Worm (Caenorhabditis elegans) whole organism, young adult: ENCODE data around the gene npr-12.

ENCODE experiments used
- ama-1 ChIP-seq, 3 experiments: fragments of 150-350 bp in 1 of 3; sonication (generic microtip) in 2 of 3; optimal IDR thresholded peaks; 2 replicates each; lab custom pipeline; 2014 to 2018; ENCODE audit warnings: missing biosample characterization in 2 of 3, missing genetic modification characterization in 2 of 3, missing genetic modification reagents in 2 of 3
- aptf-3 ChIP-seq: fragments of 200-800 bp; sonication (Bioruptor generic); IDR thresholded peaks from 2 replicates; pipeline ENCODE4 v1.3.6; 2022; ENCODE audit warnings: missing genetic modification characterization, missing compliant biosample characterization
- athp-1 ChIP-seq: sonication (generic microtip); optimal IDR thresholded peaks from 2 replicates; lab custom pipeline; 2017; ENCODE audit warnings: mild to moderate bottlenecking, missing genetic modification characterization, missing compliant biosample characterization
- nhr-80 ChIP-seq: sonication (generic microtip); optimal IDR thresholded peaks from 2 replicates; lab custom pipeline; 2016; ENCODE audit warnings: missing genetic modification characterization, missing compliant biosample characterization
- unc-62 ChIP-seq: fragments of 150-350 bp; optimal IDR thresholded peaks from 2 replicates; lab custom pipeline; 2014; ENCODE audit warnings: missing biosample characterization, missing genetic modification reagents, missing genetic modification characterization

DNA sequence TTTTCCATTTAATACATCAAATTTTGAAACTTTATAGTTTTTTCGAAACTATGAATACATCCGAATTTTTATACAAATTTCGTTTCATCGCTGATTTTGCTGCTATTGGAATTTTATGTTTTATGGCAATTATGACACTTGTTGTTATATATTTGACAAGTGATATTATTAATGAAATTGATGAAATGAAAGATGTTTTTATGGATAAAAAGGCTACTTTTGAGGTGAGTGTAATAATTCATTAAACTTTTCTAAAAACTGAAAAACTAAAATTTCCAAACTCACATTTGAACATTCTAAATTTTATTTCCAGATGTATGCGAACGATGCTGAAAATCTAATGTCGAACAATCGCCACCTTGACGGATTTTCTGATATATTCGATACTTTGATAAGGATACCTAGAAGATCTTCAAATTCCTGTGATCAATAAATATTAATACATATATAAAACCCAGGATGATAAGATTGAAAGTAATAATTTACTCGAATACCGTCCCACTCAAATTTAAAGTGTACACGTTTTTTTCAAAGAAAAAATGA lies 31.4 kb downstream of the npr-12 start, which contains the start of the genes T22D1.17 and T22D1.8:
- TF ChIP-seq aptf-3 (GFP tag; lab: Robert Waterston, UW), result no peak
- TF ChIP-seq athp-1 (tag; lab: Kevin White, UChicago), result no peak
- TF ChIP-seq ama-1 (optimal IDR thresholded peaks at IDR 0.05; lab: Kevin White, UChicago), result no peak
- TF ChIP-seq ama-1 (GFP tag; optimal IDR thresholded peaks at IDR 0.05; lab: Kevin White, UChicago), result peak; percentile 11 to 63
- TF ChIP-seq nhr-80 (tag; lab: Kevin White, UChicago), result no peak
- TF ChIP-seq unc-62, result no peak
